Fruit fly (Drosophila melanogaster): ENCODE measurements around the gene CG6908.

The CG6908 gene

dm6 chr3R:11650105-11651039, 39.5 kb downstream of the CG6908 start, which contains the start of the genes Csk and Elp1 (continued):
- peak; percentile 49 for TF ChIP-seq B-H2 (GFP tag; optimal IDR thresholded peaks at IDR 0.05)
- TF ChIP-seq lov (optimal IDR thresholded peaks at IDR 0.05): no peak
- TF ChIP-seq lov (GFP tag; IDR thresholded peaks at IDR 0.05): no peak
- 0 out of 2 replicates have a peak, but pooled peaks have one; percentile 15 for TF ChIP-seq seq (GFP tag; IDR thresholded peaks at IDR 0.05)
- peak; percentile 80 for TF ChIP-seq CG4360 (GFP tag; IDR thresholded peaks at IDR 0.05)
- TF ChIP-seq GATAe (GFP tag; conservative IDR thresholded peaks at IDR 0.05): no peak
- TF ChIP-seq repo (GFP tag; optimal IDR thresholded peaks at IDR 0.05): no peak
- 0 out of 3 replicates have a peak, but pooled peaks have one; percentile 49 for TF ChIP-seq zfh1 (GFP tag; IDR thresholded peaks at IDR 0.05)
- 0 out of 4 replicates have a peak, but pooled peaks have one; percentile 27 for TF ChIP-seq Gug (GFP tag; IDR thresholded peaks at IDR 0.05)
- no peak for TF ChIP-seq gcm2 (GFP tag; optimal IDR thresholded peaks at IDR 0.05)
- TF ChIP-seq Opbp (GFP tag; IDR thresholded peaks at IDR 0.05; ENCODE audit: partially characterized antibody): 0 out of 3 replicates have a peak, but pooled peaks have one; percentile 12
- TF ChIP-seq otp (GFP tag; IDR thresholded peaks at IDR 0.05): no peak
- peak; percentile 97 for TF ChIP-seq stwl (tag; optimal IDR thresholded peaks at IDR 0.05)
- peak; percentile 59 for TF ChIP-seq Abd-B (GFP tag; optimal IDR thresholded peaks at IDR 0.05)
- no peak for TF ChIP-seq ATbp (GFP tag; optimal IDR thresholded peaks at IDR 0.05)
- peak; percentile 68 for TF ChIP-seq CG13775 (GFP tag; optimal IDR thresholded peaks at IDR 0.05)
- no peak for TF ChIP-seq dan (GFP tag; IDR thresholded peaks at IDR 0.05)
- TF ChIP-seq Chrac-16 (GFP tag; optimal IDR thresholded peaks at IDR 0.05): peak; percentile 57
- TF ChIP-seq Lpt (GFP tag; optimal IDR thresholded peaks at IDR 0.05): no peak
- TF ChIP-seq CG10654 (GFP tag; optimal IDR thresholded peaks at IDR 0.05): peak; percentile 46
- no peak for TF ChIP-seq Drgx (GFP tag; IDR thresholded peaks at IDR 0.05)
- no peak for TF ChIP-seq MTF-1 (GFP tag; optimal IDR thresholded peaks at IDR 0.05; ENCODE audit: borderline replicate concordance)
- TF ChIP-seq dati (GFP tag; IDR thresholded peaks at IDR 0.05): no peak
- no peak for TF ChIP-seq D19B (GFP tag; optimal IDR thresholded peaks at IDR 0.05)
- no peak for TF ChIP-seq pb (GFP tag; optimal IDR thresholded peaks at IDR 0.05)
- TF ChIP-seq CG43689 (GFP tag; IDR thresholded peaks at IDR 0.05): no peak
- TF ChIP-seq Optix (GFP tag; IDR thresholded peaks at IDR 0.05): no peak
- no peak for TF ChIP-seq CG6813 (GFP tag; optimal IDR thresholded peaks at IDR 0.05)
- TF ChIP-seq CG14710 (tag; optimal IDR thresholded peaks at IDR 0.05): peak; percentile 85
- TF ChIP-seq gsb-n (tag; optimal IDR thresholded peaks at IDR 0.05): peak; percentile 43
- no peak for TF ChIP-seq CG17612 (GFP tag; IDR thresholded peaks at IDR 0.05)
- TF ChIP-seq CG6854 (GFP tag; optimal IDR thresholded peaks at IDR 0.05): no peak
- TF ChIP-seq CG8944 (GFP tag; optimal IDR thresholded peaks at IDR 0.05): peak; percentile 31
- no peak; the same call in 1 of the 2 replicates for TF ChIP-seq sisA (GFP tag; IDR thresholded peaks at IDR 0.05)
- no peak for TF ChIP-seq CG10321 (GFP tag; IDR thresholded peaks at IDR 0.05)
- 0 out of 2 replicates have a peak, but pooled peaks have one; percentile 10 for TF ChIP-seq al (GFP tag; IDR thresholded peaks at IDR 0.05)
- peak; percentile 64 for TF ChIP-seq CG2678 (tag; optimal IDR thresholded peaks at IDR 0.05)
- peak; percentile 48 for TF ChIP-seq Bdp1 (GFP tag; optimal IDR thresholded peaks at IDR 0.05)
- peak; percentile 18; the same call in 1 of the 2 replicates for TF ChIP-seq chm (GFP tag; IDR thresholded peaks at IDR 0.05)
- TF ChIP-seq CG3281 (GFP tag; optimal IDR thresholded peaks at IDR 0.05): peak; percentile 20
- TF ChIP-seq stc (GFP tag; IDR thresholded peaks at IDR 0.05): no peak
- no peak for TF ChIP-seq ham (GFP tag; IDR thresholded peaks at IDR 0.05)
- TF ChIP-seq pfk (GFP tag; optimal IDR thresholded peaks at IDR 0.05): no peak
- TF ChIP-seq HLHmδ (GFP tag; optimal IDR thresholded peaks at IDR 0.05): peak; percentile 11
- peak; percentile 98 for TF ChIP-seq CG10267 (tag; optimal IDR thresholded peaks at IDR 0.05)
- no peak for TF ChIP-seq CG2202 (tag; optimal IDR thresholded peaks at IDR 0.05)
- no peak; the same call in 2 of the 3 replicates for TF ChIP-seq CG6791 (GFP tag; IDR thresholded peaks at IDR 0.05; ENCODE audit: partially characterized antibody)
- TF ChIP-seq exex (tag; optimal IDR thresholded peaks at IDR 0.05): peak; percentile 16
- peak; percentile 73 for TF ChIP-seq CG17829 (tag; optimal IDR thresholded peaks at IDR 0.05)
